Fruit fly (Drosophila melanogaster) whole organism, embryonic: ENCODE data around the gene CG16779.
A peak's percentile ranks its signal among the peaks of the same experiment; 100 is the strongest.

Experiments
- BtbVII ChIP-seq: fragments of 200-800 bp; sonication (Bioruptor generic); optimal IDR thresholded peaks from 3 replicates; lab custom pipeline; 2017; ENCODE audit warnings: missing biosample characterization, mild to moderate bottlenecking, missing genetic modification characterization
- CG10209 ChIP-seq: fragments of 200-800 bp; sonication (Bioruptor generic); optimal IDR thresholded peaks from 3 replicates; lab custom pipeline; 2017; ENCODE audit warnings: missing biosample characterization, mild to moderate bottlenecking, missing genetic modification characterization, missing genetic modification reagents
- CG10321 ChIP-seq: fragments of 200-800 bp; sonication (Bioruptor generic); IDR thresholded peaks from 2 replicates; pipeline ENCODE4 v1.3.6; 2022; ENCODE audit warnings: missing biosample characterization, missing genetic modification characterization
- CG11398 ChIP-seq: fragments of 200-800 bp; sonication (Bioruptor generic); optimal IDR thresholded peaks from 2 replicates; lab custom pipeline; 2016; ENCODE audit warnings: missing biosample characterization, missing genetic modification characterization
- CG11696 ChIP-seq: fragments of 200-800 bp; sonication (Bioruptor generic); IDR thresholded peaks from 2 replicates; pipeline ENCODE4 v1.3.6; 2022; ENCODE audit warnings: missing biosample characterization, missing genetic modification characterization
- CG12071 ChIP-seq: fragments of 200-800 bp; sonication (Bioruptor generic); optimal IDR thresholded peaks from 3 replicates; lab custom pipeline; 2018; ENCODE audit warnings: missing biosample characterization, mild to moderate bottlenecking, missing genetic modification characterization
- CG12155 ChIP-seq: fragments of 200-800 bp; sonication (Bioruptor generic); optimal IDR thresholded peaks from 3 replicates; lab custom pipeline; 2016; ENCODE audit warnings: missing biosample characterization, missing genetic modification characterization
- CG15479 ChIP-seq: fragments of 200-800 bp; sonication (Bioruptor generic); optimal IDR thresholded peaks from 3 replicates; lab custom pipeline; 2019; ENCODE audit warnings: missing biosample characterization, mild to moderate bottlenecking, missing genetic modification characterization, moderate library complexity
- CG1603 ChIP-seq: fragments of 200-800 bp; sonication (Bioruptor generic); optimal IDR thresholded peaks from 2 replicates; lab custom pipeline; 2019; ENCODE audit warnings: missing biosample characterization, mild to moderate bottlenecking, missing genetic modification characterization, moderate library complexity
- CG2678 ChIP-seq: fragments of 200-800 bp; sonication (Bioruptor generic); optimal IDR thresholded peaks from 3 replicates; lab custom pipeline; 2019; ENCODE audit warnings: missing biosample characterization, mild to moderate bottlenecking, missing genetic modification characterization, moderate library complexity
- CG34224 ChIP-seq: fragments of 200-800 bp; sonication (Bioruptor generic); IDR thresholded peaks from 3 replicates; pipeline ENCODE4 v1.3.6; 2022; ENCODE audit warnings: missing biosample characterization, missing genetic modification characterization; ENCODE audit not compliant: partially characterized antibody
- CG4820 ChIP-seq: fragments of 200-800 bp; sonication (Bioruptor generic); optimal IDR thresholded peaks from 3 replicates; lab custom pipeline; 2016; ENCODE audit warnings: missing biosample characterization, missing genetic modification characterization
- CG7357 ChIP-seq: fragments of 200-800 bp; sonication (Bioruptor generic); IDR thresholded peaks from 3 replicates; pipeline ENCODE4 v1.3.6; 2022; ENCODE audit warnings: missing biosample characterization, missing genetic modification characterization
- CG7372 ChIP-seq: fragments of 200-800 bp; sonication (Bioruptor generic); IDR thresholded peaks from 2 replicates; pipeline ENCODE4 v1.3.6; 2022; ENCODE audit warnings: missing biosample characterization, missing genetic modification characterization
- CG8089 ChIP-seq: fragments of 200-800 bp; sonication (Bioruptor generic); optimal IDR thresholded peaks from 3 replicates; lab custom pipeline; 2016; ENCODE audit warnings: missing biosample characterization, missing genetic modification characterization
- CG8290 ChIP-seq, 3 experiments: fragments of 200-800 bp; sonication (Bioruptor generic); optimal IDR thresholded peaks; 2 replicates each; lab custom pipeline; 2016 to 2019; ENCODE audit warnings: missing biosample characterization in 3 of 3, missing genetic modification characterization in 3 of 3, mild to moderate bottlenecking in 2 of 3, moderate library complexity in 1 of 3
- Dek ChIP-seq: fragments of 200-800 bp; sonication (Bioruptor generic); optimal IDR thresholded peaks from 3 replicates; lab custom pipeline; 2019; ENCODE audit warnings: missing biosample characterization, mild to moderate bottlenecking, missing genetic modification characterization, moderate library complexity
- Fer1 ChIP-seq: fragments of 200-800 bp; sonication (Bioruptor generic); optimal IDR thresholded peaks from 2 replicates; lab custom pipeline; 2017; ENCODE audit warnings: missing biosample characterization, mild to moderate bottlenecking, missing genetic modification characterization
- HLHmδ ChIP-seq: fragments of 200-800 bp; sonication (Bioruptor generic); optimal IDR thresholded peaks from 2 replicates; lab custom pipeline; 2018; ENCODE audit warnings: missing biosample characterization, mild to moderate bottlenecking, missing genetic modification characterization, moderate library complexity
- Hey ChIP-seq: fragments of 200-800 bp; sonication (Bioruptor generic); optimal IDR thresholded peaks from 3 replicates; lab custom pipeline; 2018; ENCODE audit warnings: missing biosample characterization, mild to moderate bottlenecking, missing genetic modification characterization
- Jarid2 ChIP-seq: fragments of 200-800 bp; sonication (Bioruptor generic); optimal IDR thresholded peaks from 3 replicates; lab custom pipeline; 2017; ENCODE audit warnings: mild to moderate bottlenecking, missing biosample characterization, missing genetic modification reagents, missing genetic modification characterization
- Mad ChIP-seq: fragments of 200-800 bp; sonication (Bioruptor generic); optimal IDR thresholded peaks from 2 replicates; lab custom pipeline; 2016; ENCODE audit warnings: missing biosample characterization, missing genetic modification characterization
- Med ChIP-seq: fragments of 200-800 bp; sonication (Bioruptor generic); peaks from one replicate; lab custom pipeline; 2016; ENCODE audit warnings: missing biosample characterization, missing genetic modification characterization, mild to moderate bottlenecking, inconsistent platforms, moderate library complexity
- NC2α ChIP-seq: fragments of 200-800 bp; sonication (Bioruptor generic); optimal IDR thresholded peaks from 2 replicates; lab custom pipeline; 2016; ENCODE audit warnings: missing biosample characterization, missing genetic modification characterization
- Oaz ChIP-seq: fragments of 200-800 bp; sonication (Bioruptor generic); IDR thresholded peaks from 2 replicates; pipeline ENCODE4 v1.3.6; 2022; ENCODE audit warnings: missing biosample characterization, missing genetic modification characterization
- Vsx1 ChIP-seq: fragments of 200-800 bp; sonication (Bioruptor generic); optimal IDR thresholded peaks from 2 replicates; lab custom pipeline; 2017; ENCODE audit warnings: missing biosample characterization, mild to moderate bottlenecking, missing genetic modification characterization, missing genetic modification reagents
- Xbp1 ChIP-seq: fragments of 200-800 bp; sonication (Bioruptor generic); optimal IDR thresholded peaks from 3 replicates; lab custom pipeline; 2016; ENCODE audit warnings: missing biosample characterization, mild to moderate bottlenecking, missing genetic modification characterization
- cg ChIP-seq: fragments of 200-800 bp; sonication (Bioruptor generic); optimal IDR thresholded peaks from 3 replicates; lab custom pipeline; 2019; ENCODE audit warnings: missing biosample characterization, mild to moderate bottlenecking, missing genetic modification characterization, moderate library complexity
- chif ChIP-seq, 2 experiments: fragments of 200-800 bp; sonication (Bioruptor generic); optimal IDR thresholded peaks; 3 replicates each; lab custom pipeline; 2016; ENCODE audit warnings: missing biosample characterization in 2 of 2, missing genetic modification characterization in 2 of 2
- crc ChIP-seq: fragments of 200-800 bp; sonication (Bioruptor generic); optimal IDR thresholded peaks from 2 replicates; lab custom pipeline; 2016; ENCODE audit warnings: missing biosample characterization, missing genetic modification characterization
- disco-r ChIP-seq: fragments of 200-800 bp; sonication (Bioruptor generic); optimal IDR thresholded peaks from 2 replicates; lab custom pipeline; 2016; ENCODE audit warnings: missing biosample characterization, missing genetic modification characterization
- emc ChIP-seq: fragments of 200-800 bp; sonication (Bioruptor generic); optimal IDR thresholded peaks from 2 replicates; lab custom pipeline; 2016; ENCODE audit warnings: missing biosample characterization, missing genetic modification characterization
- fu2 ChIP-seq: fragments of 200-800 bp; sonication (Bioruptor generic); optimal IDR thresholded peaks from 2 replicates; lab custom pipeline; 2016; ENCODE audit warnings: missing biosample characterization, missing genetic modification characterization
- gfzf ChIP-seq: fragments of 200-800 bp; sonication (Bioruptor generic); optimal IDR thresholded peaks from 2 replicates; lab custom pipeline; 2016; ENCODE audit warnings: missing biosample characterization, mild to moderate bottlenecking, missing genetic modification characterization, moderate library complexity
- insv ChIP-seq, 2 experiments: fragments of 200-800 bp; sonication (Bioruptor generic); optimal IDR thresholded peaks; 3 replicates each; lab custom pipeline; 2016 to 2018; ENCODE audit warnings: missing biosample characterization in 2 of 2, missing genetic modification characterization in 2 of 2
- lbe ChIP-seq: fragments of 200-800 bp; sonication (Bioruptor generic); optimal IDR thresholded peaks from 2 replicates; lab custom pipeline; 2016; ENCODE audit warnings: missing biosample characterization, mild to moderate bottlenecking, missing genetic modification characterization
- nom ChIP-seq: fragments of 200-800 bp; sonication (Bioruptor generic); optimal IDR thresholded peaks from 2 replicates; lab custom pipeline; 2017; ENCODE audit warnings: missing biosample characterization, missing genetic modification characterization, mild to moderate bottlenecking, moderate library complexity, missing genetic modification reagents
- oc ChIP-seq: fragments of 200-800 bp; sonication (Bioruptor generic); optimal IDR thresholded peaks from 2 replicates; lab custom pipeline; 2018; ENCODE audit warnings: missing biosample characterization, mild to moderate bottlenecking, missing genetic modification characterization, moderate library complexity
- pita ChIP-seq: fragments of 200-800 bp; sonication (Bioruptor generic); optimal IDR thresholded peaks from 2 replicates; lab custom pipeline; 2017; ENCODE audit warnings: missing biosample characterization, mild to moderate bottlenecking, missing genetic modification characterization
- run ChIP-seq: fragments of 200-800 bp; sonication (Bioruptor generic); optimal IDR thresholded peaks from 3 replicates; lab custom pipeline; 2018; ENCODE audit warnings: missing biosample characterization, mild to moderate bottlenecking, missing genetic modification characterization
- sd ChIP-seq: fragments of 200-800 bp; sonication (Bioruptor generic); optimal IDR thresholded peaks from 3 replicates; lab custom pipeline; 2018; ENCODE audit warnings: missing biosample characterization, mild to moderate bottlenecking, missing genetic modification characterization, moderate library complexity
- sens ChIP-seq: fragments of 200-800 bp; sonication (Bioruptor generic); peaks from one replicate; lab custom pipeline; 2016; ENCODE audit warnings: missing biosample characterization, missing genetic modification characterization
- stc ChIP-seq: fragments of 200-800 bp; sonication (Bioruptor generic); IDR thresholded peaks from 2 replicates; pipeline ENCODE4 v1.3.6; 2022; ENCODE audit warnings: missing biosample characterization, missing genetic modification characterization
- tio ChIP-seq: fragments of 200-800 bp; sonication (Bioruptor generic); optimal IDR thresholded peaks from 2 replicates; lab custom pipeline; 2017; ENCODE audit warnings: missing biosample characterization, missing genetic modification characterization, inconsistent platforms
- ttk ChIP-seq: fragments of 200-800 bp; sonication (Bioruptor generic); IDR thresholded peaks from 2 replicates; pipeline ENCODE4 v2.1.2; 2022; ENCODE audit warnings: missing biosample characterization, missing genetic modification characterization
- tup ChIP-seq: fragments of 200-800 bp; sonication (Bioruptor generic); optimal IDR thresholded peaks from 2 replicates; lab custom pipeline; 2016; ENCODE audit warnings: missing biosample characterization, mild to moderate bottlenecking, missing genetic modification characterization, moderate library complexity
- vnd ChIP-seq: fragments of 200-800 bp; sonication (Bioruptor generic); IDR thresholded peaks from 3 replicates; pipeline ENCODE4 v1.3.6; 2022; ENCODE audit warnings: missing biosample characterization, missing genetic modification characterization; ENCODE audit not compliant: partially characterized antibody
- z ChIP-seq: fragments of 200-800 bp; sonication (Bioruptor generic); IDR thresholded peaks from 3 replicates; pipeline ENCODE4 v1.3.6; 2022; ENCODE audit warnings: missing biosample characterization, missing genetic modification characterization
- zfh1 ChIP-seq: fragments of 200-800 bp; sonication (Bioruptor generic); IDR thresholded peaks from 3 replicates; pipeline ENCODE4 v1.3.6; 2022; ENCODE audit warnings: missing biosample characterization, missing genetic modification characterization

CG16779 gene

dm6 chr3R:9417577-9418334, 75.7 kb downstream of the CG16779 start, which contains the start of gene ps (continued):
- TF ChIP-seq nom (peak; percentile 50), run (no peak), CG8089 (GFP tag; lab: Kevin White, UChicago) (no peak), CG10209 (no peak), CG11398 (GFP tag; lab: Kevin White, UChicago) (no peak), lbe (peak; percentile 7), CG4820 (no peak), sd (peak; percentile 99), oc (tag; lab: Kevin White, UChicago) (no peak), pita (GFP tag; lab: Kevin White, UChicago) (no peak), crc (GFP tag; lab: Kevin White, UChicago) (no peak), CG15479 (GFP tag; lab: Kevin White, UChicago) (peak; percentile 73), insv (GFP tag; optimal IDR thresholded peaks at IDR 0.05; lab: Kevin White, UChicago) (peak in 1 of 2 experiments; percentile 78), Fer1 (no peak), gfzf (GFP tag; lab: Kevin White, UChicago) (no peak), HLHmδ (no peak), fu2 (GFP tag; lab: Kevin White, UChicago) (no peak), Mad (GFP tag; lab: Kevin White, UChicago) (no peak), ttk (GFP tag; lab: Robert Waterston, UW) (no peak), emc (GFP tag; lab: Kevin White, UChicago) (no peak), Xbp1 (GFP tag; lab: Kevin White, UChicago) (no peak), cg (GFP tag; lab: Kevin White, UChicago) (peak; percentile 83), sens (peak; percentile 86), CG11696 (no peak), tup (GFP tag; lab: Kevin White, UChicago) (no peak), CG34224 (no peak), tio (no peak), Oaz (GFP tag; lab: Robert Waterston, UW) (no peak), BtbVII (GFP tag; lab: Kevin White, UChicago) (peak; percentile 43), CG2678 (tag; lab: Kevin White, UChicago) (no peak), zfh1 (GFP tag; lab: Robert Waterston, UW) (no peak), Vsx1 (GFP tag; lab: Kevin White, UChicago) (no peak), stc (GFP tag; lab: Robert Waterston, UW) (no peak), CG10321 (GFP tag; lab: Robert Waterston, UW) (no peak), Dek (tag; lab: Kevin White, UChicago) (peak; percentile 21), Hey (tag; lab: Kevin White, UChicago) (no peak), CG7357 (GFP tag; lab: Robert Waterston, UW) (no peak), NC2α (GFP tag; lab: Kevin White, UChicago) (no peak), chif (GFP tag; optimal IDR thresholded peaks at IDR 0.05; lab: Kevin White, UChicago) (no peak), z (no peak), CG7372 (GFP tag; lab: Robert Waterston, UW) (no peak), CG1603 (tag; lab: Kevin White, UChicago) (peak; percentile 22), vnd (no peak), CG8290 (GFP tag; optimal IDR thresholded peaks at IDR 0.05; lab: Kevin White, UChicago) (no peak), CG8290 (tag; optimal IDR thresholded peaks at IDR 0.05; lab: Kevin White, UChicago) (no peak), Med (GFP tag; lab: Kevin White, UChicago) (peak; percentile 88), disco-r (GFP tag; lab: Kevin White, UChicago) (no peak), Jarid2 (GFP tag; lab: Kevin White, UChicago) (peak; percentile 93), CG12155 (GFP tag; lab: Kevin White, UChicago) (no peak), CG12071 (GFP tag; lab: Kevin White, UChicago) (peak; percentile 37)
